Fruit fly (Drosophila melanogaster): ENCODE results near the gene SdhBL.

Gene SdhBL

DNA sequence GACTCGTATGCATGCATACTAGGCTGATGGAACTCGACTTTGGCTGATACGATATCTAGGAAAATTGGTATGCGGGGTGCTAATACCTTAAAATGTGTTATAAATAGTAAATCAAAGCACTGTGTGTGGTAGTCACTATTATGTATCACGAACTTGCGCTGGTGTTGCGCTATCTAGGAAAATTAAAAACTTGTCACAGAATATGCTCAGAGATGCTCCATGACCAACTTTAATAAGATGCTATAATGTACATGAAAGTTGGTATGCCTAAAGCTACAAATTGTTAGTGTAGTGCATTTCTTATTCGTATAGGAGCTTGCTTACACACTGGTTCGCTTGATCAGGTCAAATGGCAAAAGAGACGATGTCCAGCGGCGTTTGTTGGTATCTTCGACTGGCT is 16.6 kb downstream of the SdhBL start (continued):
- TF ChIP-seq Hr78 (GFP tag; optimal IDR thresholded peaks at IDR 0.05): peak in 1 of 2 experiments; percentile 39
- no peak for TF ChIP-seq crol (GFP tag; IDR thresholded peaks at IDR 0.05)
- peak; percentile 11 for TF ChIP-seq CG17829 (tag; optimal IDR thresholded peaks at IDR 0.05)
- no peak for TF ChIP-seq Sox100B (GFP tag; optimal IDR thresholded peaks at IDR 0.05)
- no peak for TF ChIP-seq CG30431 (GFP tag; optimal IDR thresholded peaks at IDR 0.05)
- no peak for TF ChIP-seq Oli (tag; optimal IDR thresholded peaks at IDR 0.05)
- peak; percentile 17 for TF ChIP-seq CG4820 (GFP tag; optimal IDR thresholded peaks at IDR 0.05)
- TF ChIP-seq repo (GFP tag; optimal IDR thresholded peaks at IDR 0.05): no peak
- no peak for TF ChIP-seq Dbx (GFP tag; IDR thresholded peaks at IDR 0.05)
- TF ChIP-seq CG15601 (tag; optimal IDR thresholded peaks at IDR 0.05): peak; percentile 30
- TF ChIP-seq otp (GFP tag; IDR thresholded peaks at IDR 0.05): no peak
- no peak for TF ChIP-seq CG4360 (GFP tag; IDR thresholded peaks at IDR 0.05)
- peak in 1 of 3 experiments; percentile 77 for TF ChIP-seq lola (GFP tag; optimal IDR thresholded peaks at IDR 0.05)
- peak; percentile 46; the same call in 1 of the 2 replicates for TF ChIP-seq CG31441 (GFP tag; IDR thresholded peaks at IDR 0.05)
- no peak for TF ChIP-seq gfzf (GFP tag; optimal IDR thresholded peaks at IDR 0.05)
- no peak for TF ChIP-seq nau (GFP tag; optimal IDR thresholded peaks at IDR 0.05)
- TF ChIP-seq phol (tag; optimal IDR thresholded peaks at IDR 0.05): peak; percentile 53
- TF ChIP-seq CG31388 (GFP tag; optimal IDR thresholded peaks at IDR 0.05): no peak
- TF ChIP-seq Ptx1 (GFP tag; IDR thresholded peaks at IDR 0.05): 0 out of 2 replicates have a peak, but pooled peaks have one; percentile 7
- no peak for TF ChIP-seq mam (GFP tag; optimal IDR thresholded peaks at IDR 0.05)
- TF ChIP-seq Fer1 (GFP tag; optimal IDR thresholded peaks at IDR 0.05): no peak
- no peak for TF ChIP-seq inv (GFP tag; IDR thresholded peaks at IDR 0.05; ENCODE audit: partially characterized antibody)
- TF ChIP-seq D (optimal IDR thresholded peaks at IDR 0.05): no peak
- peak; percentile 16 for TF ChIP-seq D (GFP tag; optimal IDR thresholded peaks at IDR 0.05)
- TF ChIP-seq HHEX (GFP tag; optimal IDR thresholded peaks at IDR 0.05): no peak
- no peak for TF ChIP-seq slbo (GFP tag; IDR thresholded peaks at IDR 0.05)
- TF ChIP-seq BtbVII (GFP tag; optimal IDR thresholded peaks at IDR 0.05): no peak
- peak; percentile 65; the same call in 2 of the 3 replicates for TF ChIP-seq CG17361 (GFP tag; IDR thresholded peaks at IDR 0.05)
- TF ChIP-seq chn (GFP tag; optimal IDR thresholded peaks at IDR 0.05): peak; percentile 37
- no peak for TF ChIP-seq br (optimal IDR thresholded peaks at IDR 0.05)
- TF ChIP-seq Lhr (GFP tag; optimal IDR thresholded peaks at IDR 0.05): no peak
- TF ChIP-seq ewg (GFP tag; optimal IDR thresholded peaks at IDR 0.05): no peak
- no peak for TF ChIP-seq CG33557 (GFP tag; optimal IDR thresholded peaks at IDR 0.05)
- TF ChIP-seq CG11504 (tag; optimal IDR thresholded peaks at IDR 0.05): peak; percentile 33
- no peak for TF ChIP-seq Dp (GFP tag; optimal IDR thresholded peaks at IDR 0.05)
- no peak for TF ChIP-seq CG17912 (GFP tag; optimal IDR thresholded peaks at IDR 0.05)
- TF ChIP-seq Side (GFP tag; optimal IDR thresholded peaks at IDR 0.05): no peak
- TF ChIP-seq Kr (GFP tag; optimal IDR thresholded peaks at IDR 0.05): no peak
- TF ChIP-seq Doc3 (GFP tag; IDR thresholded peaks at IDR 0.05; ENCODE audit: partially characterized antibody): no peak
- no peak for TF ChIP-seq Fer2 (tag; optimal IDR thresholded peaks at IDR 0.05)
- peak; percentile 24 for TF ChIP-seq CG10267 (tag; optimal IDR thresholded peaks at IDR 0.05)
- peak; percentile 41 for TF ChIP-seq fd96Cb (tag; optimal IDR thresholded peaks at IDR 0.05)
- TF ChIP-seq CG10147 (GFP tag; optimal IDR thresholded peaks at IDR 0.05): no peak
- peak; percentile 48 for TF ChIP-seq Med (GFP tag)
- TF ChIP-seq fru (optimal IDR thresholded peaks at IDR 0.05): no peak
- no peak for TF ChIP-seq al (GFP tag; IDR thresholded peaks at IDR 0.05)
- no peak for TF ChIP-seq CG7786 (GFP tag; optimal IDR thresholded peaks at IDR 0.05)
- no peak for TF ChIP-seq CG8359 (GFP tag; optimal IDR thresholded peaks at IDR 0.05; ENCODE audit: borderline replicate concordance)
- no peak for TF ChIP-seq sc (optimal IDR thresholded peaks at IDR 0.05)
- TF ChIP-seq sc (GFP tag; optimal IDR thresholded peaks at IDR 0.05): no peak
- no peak for TF ChIP-seq HLH4C (GFP tag; IDR thresholded peaks at IDR 0.05; ENCODE audit: partially characterized antibody)

Measured in whole organism, embryonic.